Worm (Caenorhabditis elegans) whole organism, L4/young adult: ENCODE results near the gene mre-11.

Experiments
- W03F9.2 ChIP-seq: fragments of 150-350 bp; optimal IDR thresholded peaks from 2 replicates; lab custom pipeline; 2014; ENCODE audit warnings: missing biosample characterization, missing genetic modification characterization
- dao-5 ChIP-seq: sonication (generic microtip); optimal IDR thresholded peaks from 2 replicates; lab custom pipeline; 2016; ENCODE audit warnings: missing genotype, missing genetic modification characterization, moderate library complexity, missing compliant biosample characterization
- him-1 ChIP-seq: sonication (generic microtip); optimal IDR thresholded peaks from 2 replicates; lab custom pipeline; 2016; ENCODE audit warnings: missing genotype, missing genetic modification reagents, missing genetic modification characterization, missing compliant biosample characterization

Gene mre-11

ce11 chrV:10736756-10737155 lies at the start of gene mre-11, which contains the start of gene wdr-5.3:
mre-11 (minus strand) TSS chrV:10736868.
wdr-5.3 (plus strand) TSS chrV:10737116.
- TF ChIP-seq dao-5 (tag; lab: Kevin White, UChicago) = no peak
- peak; percentile 22 for TF ChIP-seq him-1 (tag; lab: Kevin White, UChicago)
- peak; percentile 86 for TF ChIP-seq W03F9.2

ce11 chrV:10784011-10784410 lies 47.3 kb upstream of the mre-11 start, which contains the start of gene D1054.8:
D1054.8 (plus strand) TSS chrV:10784311.
- TF ChIP-seq him-1 (tag; lab: Kevin White, UChicago) (no peak), W03F9.2 (no peak), dao-5 (tag; lab: Kevin White, UChicago) (no peak)

ce11 chrV:10776528-10777055 lies 39.9 kb upstream of the mre-11 start, which contains the start of gene D1054.5:
D1054.5 (minus strand) TSS chrV:10776578.
- no peak for TF ChIP-seq dao-5 (tag; lab: Kevin White, UChicago)

ce11 chrV:10773216-10773615 lies 36.5 kb upstream of the mre-11 start:
- no peak for TF ChIP-seq him-1 (tag; lab: Kevin White, UChicago)
- no peak for TF ChIP-seq dao-5 (tag; lab: Kevin White, UChicago)
- no peak for TF ChIP-seq W03F9.2

ce11 chrV:10771390-10771789 lies 34.7 kb upstream of the mre-11 start, which contains the start of gene D1054.3:
D1054.3 (plus strand) TSS chrV:10771451.
- TF ChIP-seq W03F9.2 (no peak), dao-5 (tag; lab: Kevin White, UChicago) (no peak), him-1 (tag; lab: Kevin White, UChicago) (no peak)

ce11 chrV:10770026-10770425 lies 33.4 kb upstream of the mre-11 start, which contains the start of the genes D1054.1 and pas-2:
D1054.1 (minus strand) TSS chrV:10770217.
pas-2 (plus strand) TSS chrV:10770368.
- TF ChIP-seq dao-5 (tag; lab: Kevin White, UChicago) (no peak), him-1 (tag; lab: Kevin White, UChicago) (no peak), W03F9.2 (peak; percentile 48)

ce11 chrV:10768892-10769291 lies 32.2 kb upstream of the mre-11 start:
- no peak for TF ChIP-seq W03F9.2
- TF ChIP-seq dao-5 (tag; lab: Kevin White, UChicago) = no peak
- TF ChIP-seq him-1 (tag; lab: Kevin White, UChicago) = no peak

ce11 chrV:10764066-10764465 lies 27.4 kb upstream of the mre-11 start, which contains the start of gene ocr-1:
ocr-1 (plus strand) TSS chrV:10764366.
- TF ChIP-seq dao-5 (tag; lab: Kevin White, UChicago) = no peak

ce11 chrV:10762695-10763094 lies 26.0 kb upstream of the mre-11 start, which contains the start of gene sre-6:
sre-6 (minus strand) TSS chrV:10762795.
- no peak for TF ChIP-seq him-1 (tag; lab: Kevin White, UChicago)
- TF ChIP-seq dao-5 (tag; lab: Kevin White, UChicago) = no peak
- no peak for TF ChIP-seq W03F9.2

ce11 chrV:10760839-10761238 lies 24.2 kb upstream of the mre-11 start:
- TF ChIP-seq dao-5 (tag; lab: Kevin White, UChicago) = no peak
- TF ChIP-seq W03F9.2 = no peak
- no peak for TF ChIP-seq him-1 (tag; lab: Kevin White, UChicago)

- TF ChIP-seq him-1 (tag; lab: Kevin White, UChicago) (no peak), W03F9.2 (no peak), dao-5 (tag; lab: Kevin White, UChicago) (no peak)
Measured at ce11 chrV:10758658-10759057, 22.0 kb upstream of the mre-11 start, which contains the start of gene F28H7.8. F28H7.8 (plus strand) TSS chrV:10758958.

ce11 chrV:10757128-10757527 lies 20.5 kb upstream of the mre-11 start:
- TF ChIP-seq W03F9.2 (no peak), dao-5 (tag; lab: Kevin White, UChicago) (no peak), him-1 (tag; lab: Kevin White, UChicago) (no peak)

- TF ChIP-seq dao-5 (tag; lab: Kevin White, UChicago) = no peak
- no peak for TF ChIP-seq him-1 (tag; lab: Kevin White, UChicago)
- TF ChIP-seq W03F9.2 = no peak
Measured at ce11 chrV:10756698-10757097, 20.0 kb upstream of the mre-11 start, which contains the start of gene irld-6. irld-6 (minus strand) TSS chrV:10756798.

- TF ChIP-seq him-1 (tag; lab: Kevin White, UChicago) (no peak), W03F9.2 (no peak), dao-5 (tag; lab: Kevin White, UChicago) (no peak)
Measured at ce11 chrV:10754050-10754449, 17.4 kb upstream of the mre-11 start, which contains the start of gene F28H7.7. F28H7.7 (minus strand) TSS chrV:10754150.

- TF ChIP-seq W03F9.2 (no peak), him-1 (tag; lab: Kevin White, UChicago) (no peak), dao-5 (tag; lab: Kevin White, UChicago) (no peak)
Measured at ce11 chrV:10750630-10751029, 14.0 kb upstream of the mre-11 start, which contains the start of gene F28H7.3. F28H7.3 (minus strand) TSS chrV:10750788.
